Fruit fly (Drosophila melanogaster): ENCODE measurements around the gene CG7943.

CG7943 gene

DNA sequence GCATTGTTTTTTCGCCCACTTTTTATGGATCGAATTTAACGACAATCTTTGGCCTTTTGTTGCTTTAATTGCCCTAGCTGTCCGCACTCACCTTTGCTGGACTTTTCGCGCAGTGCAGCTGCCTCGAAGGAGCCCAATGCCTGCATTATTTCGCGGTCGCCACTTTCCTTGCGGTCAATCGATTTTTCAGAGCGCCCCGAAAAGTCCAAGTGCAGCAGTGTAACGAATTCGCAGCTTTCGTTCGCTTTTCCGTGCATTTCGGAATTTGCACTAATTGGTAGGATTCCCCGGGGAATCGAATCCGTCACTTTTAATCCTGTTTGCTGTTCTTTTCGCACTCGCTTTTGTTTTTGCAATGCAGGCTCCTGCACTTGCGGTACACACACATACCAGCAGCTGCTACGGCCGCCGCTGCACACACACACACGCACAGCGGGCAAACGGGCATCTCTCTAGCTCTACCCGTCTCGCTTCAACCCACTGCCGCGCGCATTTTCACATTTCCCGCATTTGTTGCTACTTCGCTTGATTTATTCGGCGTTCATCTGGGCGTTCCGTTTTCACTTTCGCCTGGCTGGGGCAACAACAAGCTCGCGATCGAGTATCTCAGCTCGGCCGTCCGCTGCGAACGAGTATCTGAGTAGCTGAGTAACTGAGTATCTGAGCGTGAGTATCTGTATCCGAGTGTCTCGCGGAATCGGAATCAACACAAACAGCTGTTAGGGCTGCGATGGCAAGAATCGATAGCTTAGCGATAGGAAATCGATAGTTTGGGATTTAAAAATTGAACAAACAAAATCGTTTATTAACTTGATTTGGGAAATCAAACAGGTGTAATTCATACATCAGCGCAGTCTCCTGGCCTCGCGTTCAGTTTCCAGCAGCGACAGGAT lies 24.5 kb upstream of the CG7943 start, which contains the start of gene Mgat2:
Gene Mgat2, minus strand, starts transcription at position 663 of the 893 bp plus-strand sequence.
- TF ChIP-seq CG8478 (optimal IDR thresholded peaks at IDR 0.05) (no peak), CTCF (optimal IDR thresholded peaks at IDR 0.05) (no peak)

DNA sequence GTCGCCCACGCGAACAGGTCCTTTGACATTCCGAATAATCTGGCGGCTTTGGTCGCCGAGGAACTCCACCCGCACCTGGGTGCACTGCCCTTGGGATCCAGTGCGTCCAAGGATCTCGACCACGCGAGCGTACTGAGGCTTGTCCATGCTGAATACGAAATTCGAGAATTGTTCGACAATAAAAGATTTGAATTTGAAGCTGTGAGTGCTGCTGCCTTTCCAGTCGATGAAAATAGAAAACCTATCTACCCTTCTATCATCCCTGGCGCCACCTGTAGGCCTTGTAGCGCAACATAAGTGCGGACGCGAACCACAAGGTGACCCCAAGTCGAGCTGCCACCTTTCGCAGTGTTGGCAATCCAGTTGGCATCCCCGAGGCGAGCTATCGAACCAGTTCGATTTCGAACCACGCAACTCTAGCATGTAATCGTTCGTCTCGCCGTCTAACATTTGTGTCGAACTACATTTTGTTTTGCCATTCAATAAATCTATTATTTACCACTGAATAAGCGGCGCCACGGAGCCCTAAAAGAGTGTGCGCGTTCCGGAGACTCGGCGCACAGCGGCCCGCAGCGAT lies 23.7 kb upstream of the CG7943 start, which contains the start of the genes RpS28a and Axn:
Gene RpS28a, minus strand, starts transcription at position 197 of the 577 bp plus-strand sequence.
Gene Axn, plus strand, starts transcription at position 391 of the 577 bp plus-strand sequence.
- TF ChIP-seq CG8478 (optimal IDR thresholded peaks at IDR 0.05): no peak
- peak; percentile 99 to 100 for TF ChIP-seq CTCF (optimal IDR thresholded peaks at IDR 0.05)

DNA sequence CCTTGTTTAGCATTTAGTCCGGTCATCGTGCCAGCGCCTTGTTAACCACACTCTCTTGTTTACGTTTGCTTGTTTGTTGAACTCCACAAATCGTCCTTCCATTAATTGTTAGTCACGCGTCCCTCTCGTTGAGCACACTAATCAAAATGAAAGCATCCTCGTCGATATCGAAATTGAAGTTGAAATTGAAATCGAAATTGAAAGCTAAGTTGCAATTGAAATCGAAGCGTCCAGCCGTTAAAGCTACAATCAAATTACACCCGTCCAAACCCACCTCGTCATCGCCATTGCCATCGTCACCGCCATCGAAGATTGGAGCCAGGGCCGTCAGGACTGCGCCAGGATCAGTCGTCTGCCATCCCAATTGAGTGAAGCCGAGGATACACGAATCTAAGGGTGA lies 22.8 kb upstream of the CG7943 start:
- no peak for TF ChIP-seq CTCF (optimal IDR thresholded peaks at IDR 0.05)
- no peak for TF ChIP-seq CG8478 (optimal IDR thresholded peaks at IDR 0.05)

DNA sequence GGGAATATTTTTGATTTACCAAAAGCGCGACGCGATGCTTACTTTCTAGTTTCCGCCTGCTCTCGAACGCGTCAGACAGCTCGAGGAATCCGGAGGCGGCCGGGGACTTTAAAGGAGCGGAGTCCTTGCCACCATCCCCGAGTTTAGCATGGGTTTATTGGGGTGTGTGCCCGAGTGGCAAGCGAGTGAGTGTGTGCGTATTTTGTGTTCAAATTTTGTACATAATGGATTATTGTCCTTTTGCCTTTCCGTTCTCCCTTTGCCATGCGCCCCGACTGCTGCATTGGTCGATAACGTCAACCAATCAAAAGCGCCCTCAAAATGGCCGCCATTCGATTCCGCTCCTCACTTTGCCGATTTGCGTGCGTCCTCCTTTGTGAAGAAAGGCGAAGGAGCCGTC lies 16.2 kb upstream of the CG7943 start:
- TF ChIP-seq CG8478 (optimal IDR thresholded peaks at IDR 0.05): no peak
- no peak for TF ChIP-seq CTCF (optimal IDR thresholded peaks at IDR 0.05)

DNA sequence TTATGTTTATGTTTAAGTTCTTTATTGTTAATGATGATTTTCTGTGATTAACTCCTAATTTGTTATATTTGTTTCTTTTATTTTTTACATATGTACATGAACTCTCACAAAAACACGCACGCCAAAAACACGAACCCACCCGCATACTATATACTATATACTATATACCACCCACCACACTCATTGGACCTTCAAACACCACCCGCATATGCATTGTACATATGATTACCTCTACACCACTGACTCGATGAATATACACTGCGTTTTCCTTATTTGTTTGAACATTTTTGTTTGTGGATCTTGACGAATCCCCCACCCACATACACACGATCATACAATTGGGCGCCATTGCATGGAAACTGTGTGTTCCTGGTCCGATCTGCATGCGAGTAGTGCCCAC lies 14.0 kb upstream of the CG7943 start:
- TF ChIP-seq CG8478 (optimal IDR thresholded peaks at IDR 0.05) (no peak), CTCF (optimal IDR thresholded peaks at IDR 0.05) (no peak)

DNA sequence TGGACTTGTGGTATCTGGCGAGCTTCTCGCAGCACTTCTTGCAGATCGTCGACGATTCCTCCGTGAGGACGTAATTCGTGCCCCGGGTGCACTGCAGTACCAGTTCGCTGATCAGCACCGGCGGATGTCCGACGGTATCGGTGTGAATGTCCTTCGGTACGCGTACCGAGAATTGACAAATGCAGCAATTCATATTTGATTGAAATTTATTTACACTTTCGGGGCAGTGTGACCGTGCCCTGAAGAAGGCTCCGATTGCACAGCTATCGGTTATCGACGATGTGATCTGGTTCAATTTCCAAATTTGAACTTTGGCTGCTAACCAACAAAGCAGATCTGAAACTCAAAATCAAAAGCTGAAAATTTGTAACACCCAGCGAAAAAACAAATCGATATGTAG lies 9.7 kb upstream of the CG7943 start, which contains the start of gene ZIPIC:
Gene ZIPIC, minus strand, starts transcription at position 262 of the 400 bp plus-strand sequence.
- no peak for TF ChIP-seq CTCF (optimal IDR thresholded peaks at IDR 0.05)
- TF ChIP-seq CG8478 (optimal IDR thresholded peaks at IDR 0.05): no peak

DNA sequence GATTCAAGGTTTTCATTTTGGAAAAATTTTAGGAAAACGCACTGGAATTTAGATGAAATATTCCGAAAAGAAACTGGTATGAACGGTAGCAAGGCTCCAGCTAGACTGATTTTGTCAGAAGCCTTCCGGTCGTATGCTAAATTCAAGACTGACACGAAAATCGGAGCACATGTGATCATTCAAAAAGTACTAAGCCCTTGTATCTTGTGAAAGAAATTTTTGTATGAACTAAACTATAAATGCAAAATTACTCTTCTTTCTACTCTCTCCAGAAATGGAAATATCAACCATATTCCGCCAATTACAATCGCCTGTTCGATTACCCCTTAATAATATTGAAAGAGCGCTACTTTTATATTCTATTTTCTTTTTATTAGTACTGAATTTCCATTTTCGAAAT lies 8.6 kb upstream of the CG7943 start, which contains the start of gene ocn:
Gene ocn, minus strand, starts transcription at position 101 of the 400 bp plus-strand sequence.
- no peak for TF ChIP-seq CTCF (optimal IDR thresholded peaks at IDR 0.05)
- TF ChIP-seq CG8478 (optimal IDR thresholded peaks at IDR 0.05): no peak

DNA sequence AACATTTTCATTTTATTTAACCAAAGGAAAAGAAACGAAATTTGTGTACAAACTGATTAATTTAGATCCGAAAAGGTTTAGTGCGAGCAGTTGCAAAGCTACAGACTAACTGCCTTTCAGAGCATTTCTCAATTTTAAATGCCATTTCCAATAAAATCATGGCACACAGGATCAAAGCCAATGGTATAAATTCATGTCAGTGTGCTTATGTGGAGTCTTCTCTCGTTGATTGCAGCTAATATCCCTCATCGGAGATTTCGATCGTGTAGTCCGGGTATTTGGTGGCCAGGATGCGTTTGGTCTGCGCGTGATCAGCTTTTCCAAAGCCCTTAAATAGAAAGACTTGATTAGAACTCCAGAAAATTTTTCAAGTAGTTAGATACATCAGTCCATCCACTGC lies 7.6 kb upstream of the CG7943 start, which contains the start of gene janB:
Gene janB, minus strand, starts transcription at position 101 of the 400 bp plus-strand sequence.
- no peak for TF ChIP-seq CTCF (optimal IDR thresholded peaks at IDR 0.05)
- no peak for TF ChIP-seq CG8478 (optimal IDR thresholded peaks at IDR 0.05)

DNA sequence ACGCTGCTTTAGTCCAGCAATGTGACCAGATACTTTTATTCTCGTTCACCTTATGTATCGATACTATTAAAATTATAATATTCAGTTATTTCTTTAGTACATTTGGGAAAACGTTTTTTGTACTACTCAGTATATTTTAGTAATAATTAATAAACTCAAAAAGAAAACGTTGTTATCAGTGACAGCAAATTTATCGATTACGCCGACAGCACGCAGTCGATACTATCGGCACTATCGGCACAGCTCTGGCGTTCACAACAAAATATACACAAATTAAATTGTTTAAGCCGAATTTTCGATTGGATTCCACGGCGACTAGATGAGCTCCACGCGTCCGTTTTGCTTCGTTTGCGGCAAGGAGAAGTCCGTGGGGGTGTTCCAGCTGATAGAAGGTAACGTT lies 6.8 kb upstream of the CG7943 start, which contains the start of the genes janA, Sry-alpha and Sry-beta:
Gene janA, minus strand, starts transcription at position 40 of the 400 bp plus-strand sequence.
Gene Sry-alpha, plus strand, starts transcription at position 226 of the 400 bp plus-strand sequence.
Gene Sry-beta, plus strand, starts transcription at position 226 of the 400 bp plus-strand sequence.
- no peak for TF ChIP-seq CG8478 (optimal IDR thresholded peaks at IDR 0.05)
- no peak for TF ChIP-seq CTCF (optimal IDR thresholded peaks at IDR 0.05)

DNA sequence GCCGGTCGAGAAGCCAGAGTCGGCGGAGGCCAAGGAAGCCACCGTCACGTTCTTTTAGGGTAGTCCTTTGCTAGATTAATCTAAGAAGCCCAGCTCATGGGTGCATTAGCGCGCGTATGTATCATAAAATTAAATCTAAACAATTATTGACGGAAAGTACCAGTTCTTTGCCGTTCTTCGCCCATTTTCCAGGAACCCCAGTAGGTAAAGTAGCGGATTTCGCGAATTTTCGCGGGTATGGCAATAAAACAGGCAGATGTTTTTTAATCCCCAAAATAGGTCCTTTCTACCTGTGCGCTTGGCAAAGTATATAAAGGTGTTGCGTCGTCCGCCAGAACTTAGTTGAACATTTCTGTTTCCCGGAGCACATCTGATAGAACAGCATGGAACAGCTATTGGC lies 5.4 kb upstream of the CG7943 start:
- TF ChIP-seq CTCF (optimal IDR thresholded peaks at IDR 0.05) (no peak), CG8478 (optimal IDR thresholded peaks at IDR 0.05) (no peak)

DNA sequence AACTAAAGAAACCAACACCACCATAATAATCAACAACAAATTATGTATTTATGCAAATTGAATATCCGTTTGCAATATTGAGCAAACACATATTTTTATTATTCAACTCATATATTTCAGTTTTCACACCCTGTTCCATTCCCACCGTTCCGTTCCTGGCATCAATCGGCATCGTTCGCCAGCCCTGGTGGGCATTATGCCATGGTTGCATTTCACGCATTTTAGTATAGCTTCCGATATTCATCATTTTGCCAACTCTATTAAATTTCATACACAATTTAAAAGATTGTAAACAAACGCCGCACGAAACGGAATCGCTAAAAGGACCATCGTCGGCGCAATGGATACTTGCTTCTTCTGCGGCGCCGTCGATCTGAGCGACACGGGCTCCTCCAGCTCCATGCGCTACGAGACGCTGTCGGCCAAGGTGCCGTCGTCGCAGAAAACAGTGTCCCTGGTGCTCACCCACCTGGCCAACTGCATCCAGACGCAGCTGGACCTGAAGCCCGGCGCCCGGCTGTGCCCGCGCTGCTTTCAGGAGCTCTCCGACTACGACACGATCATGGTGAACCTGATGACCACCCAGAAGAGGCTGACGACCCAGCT lies 3.0 kb upstream of the CG7943 start, which contains the start of gene Sry-delta:
Gene Sry-delta, plus strand, starts transcription at position 203 of the 606 bp plus-strand sequence.
- TF ChIP-seq CG8478 (optimal IDR thresholded peaks at IDR 0.05): no peak
- TF ChIP-seq CTCF (optimal IDR thresholded peaks at IDR 0.05): peak; percentile 10 to 34

DNA sequence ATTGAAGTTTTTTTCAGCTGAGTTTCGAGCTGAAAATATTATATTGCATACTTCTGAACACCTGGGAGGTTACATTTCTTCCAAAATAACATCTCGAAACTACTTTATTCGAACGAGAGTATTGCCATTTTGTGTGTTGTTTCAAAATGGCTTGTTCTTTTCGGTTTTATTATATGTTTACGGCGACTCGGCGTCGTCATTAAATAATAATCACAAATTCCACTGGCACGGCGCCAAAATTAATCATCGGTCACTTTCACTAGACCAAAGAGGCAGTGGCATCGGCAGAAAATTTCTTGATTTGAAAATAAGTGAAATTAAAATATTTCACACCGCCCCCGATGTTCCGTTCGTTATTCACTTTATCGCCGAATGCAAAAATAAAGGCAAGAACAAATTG lies 4.2 kb downstream of the CG7943 start:
- no peak for TF ChIP-seq CG8478 (optimal IDR thresholded peaks at IDR 0.05)
- TF ChIP-seq CTCF (optimal IDR thresholded peaks at IDR 0.05): no peak

DNA sequence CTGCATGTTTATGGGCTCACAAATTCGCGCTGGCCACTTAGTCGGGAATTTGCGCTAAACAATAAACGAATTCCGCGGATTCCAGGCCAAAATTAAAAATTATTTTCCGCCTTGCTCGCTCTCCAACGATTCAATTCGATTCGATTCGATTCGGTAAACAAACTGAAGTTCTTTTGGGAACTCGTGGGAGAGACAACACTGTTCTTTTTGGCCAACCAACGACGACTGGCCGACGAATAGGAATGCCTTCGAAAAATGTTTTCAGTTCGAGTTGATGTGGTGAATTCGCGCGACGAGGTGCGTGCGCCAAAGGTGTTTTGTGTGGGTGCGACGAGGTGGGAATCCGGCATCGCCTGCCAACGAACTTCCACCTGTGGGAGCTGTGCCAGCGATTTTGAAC lies 5.7 kb downstream of the CG7943 start, which contains the start of gene CG15528:
Gene CG15528, minus strand, starts transcription at position 180 of the 400 bp plus-strand sequence.
- TF ChIP-seq CTCF (optimal IDR thresholded peaks at IDR 0.05): no peak
- TF ChIP-seq CG8478 (optimal IDR thresholded peaks at IDR 0.05): no peak

DNA sequence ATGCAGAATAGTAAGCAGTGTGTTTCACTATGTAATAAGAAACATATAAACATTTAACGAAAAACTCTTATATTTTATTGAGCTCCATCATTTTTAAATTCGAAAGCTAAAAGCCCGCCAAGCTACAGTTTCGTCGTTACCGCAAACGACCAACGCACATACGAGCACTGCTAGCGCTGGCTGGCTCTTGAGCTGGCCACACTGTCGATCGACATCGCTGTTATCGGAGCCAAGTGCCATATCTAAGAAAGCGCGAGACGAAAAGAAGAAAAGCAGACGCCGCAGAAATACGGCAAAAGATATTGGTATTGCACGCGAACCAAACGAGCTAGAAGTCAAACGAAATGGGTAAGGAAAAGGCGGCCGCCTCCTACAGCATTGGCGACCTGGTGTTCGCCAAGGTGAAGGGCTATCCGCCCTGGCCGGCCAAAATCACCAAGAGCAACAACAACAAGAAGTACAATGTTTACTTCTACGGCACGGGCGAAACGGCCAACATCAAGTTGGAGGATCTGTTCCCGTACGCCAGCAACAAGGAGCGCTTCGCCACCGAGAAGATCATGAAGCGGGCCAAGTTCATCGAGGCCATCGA lies 6.3 kb downstream of the CG7943 start, which contains the start of gene Jasper:
Gene Jasper, plus strand, starts transcription at position 60 of the 592 bp plus-strand sequence.
- TF ChIP-seq CTCF (optimal IDR thresholded peaks at IDR 0.05) (peak; percentile 10 to 43), CG8478 (optimal IDR thresholded peaks at IDR 0.05) (no peak)
